Fruit fly (Drosophila melanogaster) whole organism, embryonic: ENCODE data around the gene alpha-Est8.

Source experiments
- Aef1 ChIP-seq: fragments of 200-800 bp; sonication (Bioruptor generic); IDR thresholded peaks from 3 replicates; pipeline ENCODE4 v1.3.6; 2022; ENCODE audit warnings: missing biosample characterization, missing genetic modification characterization
- Asciz ChIP-seq: fragments of 200-800 bp; sonication (Bioruptor generic); optimal IDR thresholded peaks from 2 replicates; lab custom pipeline; 2017; ENCODE audit warnings: missing biosample characterization, mild to moderate bottlenecking, missing genetic modification characterization, missing genetic modification reagents
- Bdp1 ChIP-seq: fragments of 200-800 bp; sonication (Bioruptor generic); optimal IDR thresholded peaks from 3 replicates; lab custom pipeline; 2016; ENCODE audit warnings: missing biosample characterization, missing genetic modification characterization
- Bgb ChIP-seq: fragments of 200-800 bp; sonication (Bioruptor generic); IDR thresholded peaks from 2 replicates; pipeline ENCODE4 v1.3.6; 2022; ENCODE audit warnings: missing biosample characterization, missing genetic modification characterization; ENCODE audit not compliant: partially characterized antibody
- CG11398 ChIP-seq: fragments of 200-800 bp; sonication (Bioruptor generic); optimal IDR thresholded peaks from 2 replicates; lab custom pipeline; 2016; ENCODE audit warnings: missing biosample characterization, missing genetic modification characterization
- CG12104 ChIP-seq: fragments of 200-800 bp; sonication (Bioruptor generic); optimal IDR thresholded peaks from 3 replicates; lab custom pipeline; 2016; ENCODE audit warnings: missing biosample characterization, missing genetic modification characterization
- CG14014 ChIP-seq: fragments of 200-800 bp; sonication (Bioruptor generic); IDR thresholded peaks from 2 replicates; pipeline ENCODE4 v1.3.6; 2022; ENCODE audit warnings: missing biosample characterization, missing genetic modification characterization
- CG16863 ChIP-seq: fragments of 200-800 bp; sonication (Bioruptor generic); optimal IDR thresholded peaks from 3 replicates; lab custom pipeline; 2016; ENCODE audit warnings: missing biosample characterization, missing genetic modification characterization
- CG2712 ChIP-seq: fragments of 200-800 bp; optimal IDR thresholded peaks from 3 replicates; lab custom pipeline; 2019; ENCODE audit warnings: missing biosample characterization, mild to moderate bottlenecking, missing genetic modification characterization, moderate library complexity
- CG33557 ChIP-seq: fragments of 200-800 bp; sonication (Bioruptor generic); optimal IDR thresholded peaks from 2 replicates; lab custom pipeline; 2019; ENCODE audit warnings: missing biosample characterization, mild to moderate bottlenecking, missing genetic modification characterization, moderate library complexity
- CG34376 ChIP-seq: fragments of 200-800 bp; sonication (Bioruptor generic); optimal IDR thresholded peaks from 2 replicates; lab custom pipeline; 2018; ENCODE audit warnings: missing biosample characterization, mild to moderate bottlenecking, missing genetic modification characterization
- CG3726 ChIP-seq: fragments of 200-800 bp; sonication (Bioruptor generic); IDR thresholded peaks from 3 replicates; pipeline ENCODE4, ENCODE4 v1.3.6; 2022; ENCODE audit warnings: missing biosample characterization, missing genetic modification characterization
- CG4360 ChIP-seq: fragments of 200-800 bp; sonication (Bioruptor generic); IDR thresholded peaks from 2 replicates; pipeline ENCODE4 v1.3.6; 2022; ENCODE audit warnings: missing biosample characterization, missing genetic modification characterization
- CG6175 ChIP-seq: fragments of 200-800 bp; sonication (Bioruptor generic); IDR thresholded peaks from 3 replicates; pipeline ENCODE4 v1.3.6; 2022; ENCODE audit warnings: missing biosample characterization, missing genetic modification characterization
- CG6765 ChIP-seq: fragments of 200-800 bp; sonication (Bioruptor generic); optimal IDR thresholded peaks from 3 replicates; lab custom pipeline; 2017; ENCODE audit warnings: missing biosample characterization, mild to moderate bottlenecking, missing genetic modification characterization
- CG6791 ChIP-seq: fragments of 200-800 bp; sonication (Bioruptor generic); IDR thresholded peaks from 3 replicates; pipeline ENCODE4 v1.3.6; 2022; ENCODE audit warnings: missing biosample characterization, missing genetic modification characterization; ENCODE audit not compliant: partially characterized antibody
- CG8924 ChIP-seq: fragments of 200-800 bp; optimal IDR thresholded peaks from 3 replicates; lab custom pipeline; 2019; ENCODE audit warnings: missing biosample characterization, mild to moderate bottlenecking, missing genetic modification characterization, moderate library complexity
- CG9727 ChIP-seq: fragments of 200-800 bp; sonication (Bioruptor generic); optimal IDR thresholded peaks from 3 replicates; lab custom pipeline; 2017; ENCODE audit warnings: missing biosample characterization, mild to moderate bottlenecking, missing genetic modification characterization
- Dek ChIP-seq: fragments of 200-800 bp; sonication (Bioruptor generic); optimal IDR thresholded peaks from 3 replicates; lab custom pipeline; 2019; ENCODE audit warnings: missing biosample characterization, mild to moderate bottlenecking, missing genetic modification characterization, moderate library complexity
- Drgx ChIP-seq: fragments of 200-800 bp; sonication (Bioruptor generic); IDR thresholded peaks from 2 replicates; pipeline ENCODE4 v1.3.6; 2022; ENCODE audit warnings: missing biosample characterization, missing genetic modification characterization
- Fer1 ChIP-seq: fragments of 200-800 bp; sonication (Bioruptor generic); optimal IDR thresholded peaks from 2 replicates; lab custom pipeline; 2017; ENCODE audit warnings: missing biosample characterization, mild to moderate bottlenecking, missing genetic modification characterization
- Gsc ChIP-seq: fragments of 200-800 bp; sonication (Bioruptor generic); IDR thresholded peaks from 2 replicates; pipeline ENCODE4 v1.3.6; 2022; ENCODE audit warnings: missing biosample characterization, missing genetic modification characterization
- HLH4C ChIP-seq: fragments of 200-800 bp; sonication (Bioruptor generic); IDR thresholded peaks from 3 replicates; pipeline ENCODE4 v1.3.6; 2022; ENCODE audit warnings: missing biosample characterization, missing genetic modification characterization; ENCODE audit not compliant: partially characterized antibody
- HmgD ChIP-seq: fragments of 200-800 bp; sonication (Bioruptor generic); optimal IDR thresholded peaks from 3 replicates; lab custom pipeline; 2016; ENCODE audit warnings: missing biosample characterization, missing genetic modification characterization
- Hmx ChIP-seq: fragments of 200-800 bp; sonication (Bioruptor generic); optimal IDR thresholded peaks from 2 replicates; lab custom pipeline; 2016; ENCODE audit warnings: missing biosample characterization, missing genetic modification characterization
- Hr3 ChIP-seq: fragments of 200-800 bp; sonication (Bioruptor generic); optimal IDR thresholded peaks from 3 replicates; lab custom pipeline; 2016; ENCODE audit warnings: missing biosample characterization, missing genetic modification characterization
- MTF-1 ChIP-seq: fragments of 200-800 bp; sonication (Bioruptor generic); optimal IDR thresholded peaks from 2 replicates; lab custom pipeline; 2018; ENCODE audit warnings: missing biosample characterization, mild to moderate bottlenecking, missing genetic modification characterization, borderline replicate concordance
- Med ChIP-seq: fragments of 200-800 bp; sonication (Bioruptor generic); peaks from one replicate; lab custom pipeline; 2016; ENCODE audit warnings: missing biosample characterization, missing genetic modification characterization, mild to moderate bottlenecking, inconsistent platforms, moderate library complexity
- NfI ChIP-seq: fragments of 200-800 bp; sonication (Bioruptor generic); optimal IDR thresholded peaks from 3 replicates; lab custom pipeline; 2018; ENCODE audit warnings: missing biosample characterization, mild to moderate bottlenecking, missing genetic modification characterization, moderate library complexity
- Optix ChIP-seq: fragments of 200-800 bp; sonication (Bioruptor generic); IDR thresholded peaks from 3 replicates; pipeline ENCODE4 v1.3.6; 2022; ENCODE audit warnings: missing biosample characterization, missing genetic modification characterization
- Rx ChIP-seq: fragments of 200-800 bp; sonication (Bioruptor generic); IDR thresholded peaks from 2 replicates; pipeline ENCODE4 v1.3.6; 2022; ENCODE audit warnings: missing biosample characterization, missing genetic modification characterization
- Taf1 ChIP-seq: fragments of 200-800 bp; sonication (Bioruptor generic); IDR thresholded peaks from 2 replicates; pipeline ENCODE4 v1.3.6; 2022; ENCODE audit warnings: missing biosample characterization, missing genetic modification characterization
- Xbp1 ChIP-seq: fragments of 200-800 bp; sonication (Bioruptor generic); optimal IDR thresholded peaks from 3 replicates; lab custom pipeline; 2016; ENCODE audit warnings: missing biosample characterization, mild to moderate bottlenecking, missing genetic modification characterization
- ab ChIP-seq: fragments of 200-800 bp; sonication (Bioruptor generic); optimal IDR thresholded peaks from 2 replicates; lab custom pipeline; 2016; ENCODE audit warnings: missing biosample characterization, missing genetic modification characterization
- ac ChIP-seq: fragments of 200-800 bp; sonication (Bioruptor generic); optimal IDR thresholded peaks from 3 replicates; lab custom pipeline; 2017; ENCODE audit warnings: missing biosample characterization, mild to moderate bottlenecking, missing genetic modification characterization
- ase ChIP-seq: fragments of 200-800 bp; sonication (Bioruptor generic); IDR thresholded peaks from 3 replicates; pipeline ENCODE4 v1.3.6; 2022; ENCODE audit warnings: missing biosample characterization, missing genetic modification characterization
- chif ChIP-seq, 2 experiments: fragments of 200-800 bp; sonication (Bioruptor generic); optimal IDR thresholded peaks; 3 replicates each; lab custom pipeline; 2016; ENCODE audit warnings: missing biosample characterization in 2 of 2, missing genetic modification characterization in 2 of 2
- dimm ChIP-seq: fragments of 200-800 bp; sonication (Bioruptor generic); IDR thresholded peaks from 2 replicates; pipeline ENCODE4 v1.3.6; 2022; ENCODE audit warnings: missing biosample characterization, missing genetic modification characterization
- eve ChIP-seq, 2 experiments: fragments of >200 bp; optimal IDR thresholded peaks; 2 replicates each; lab custom pipeline; 2017; ENCODE audit warnings: missing biosample characterization in 2 of 2, missing genetic modification characterization in 2 of 2
- ewg ChIP-seq: fragments of 200-800 bp; sonication (Bioruptor generic); optimal IDR thresholded peaks from 3 replicates; lab custom pipeline; 2017; ENCODE audit warnings: mild to moderate bottlenecking, missing biosample characterization, missing genetic modification reagents, missing genetic modification characterization
- gce ChIP-seq: fragments of 200-800 bp; sonication (Bioruptor generic); IDR thresholded peaks from 3 replicates; pipeline ENCODE4 v1.3.6; 2022; ENCODE audit warnings: missing biosample characterization, missing genetic modification characterization
- insv ChIP-seq, 2 experiments: fragments of 200-800 bp; sonication (Bioruptor generic); optimal IDR thresholded peaks; 3 replicates each; lab custom pipeline; 2016 to 2018; ENCODE audit warnings: missing biosample characterization in 2 of 2, missing genetic modification characterization in 2 of 2
- odd ChIP-seq: fragments of 200-800 bp; sonication (Bioruptor generic); optimal IDR thresholded peaks from 2 replicates; lab custom pipeline; 2017; ENCODE audit warnings: missing biosample characterization, mild to moderate bottlenecking, missing genetic modification characterization
- pnt ChIP-seq: fragments of 200-800 bp; sonication (Bioruptor generic); optimal IDR thresholded peaks from 3 replicates; lab custom pipeline; 2016; ENCODE audit warnings: missing biosample characterization, missing genetic modification characterization
- psq ChIP-seq: fragments of 200-800 bp; sonication (Bioruptor generic); optimal IDR thresholded peaks from 2 replicates; lab custom pipeline; 2017; ENCODE audit warnings: missing biosample characterization, missing genetic modification characterization
- row ChIP-seq: fragments of 200-800 bp; sonication (Bioruptor generic); IDR thresholded peaks from 3 replicates; pipeline ENCODE4 v1.3.6; 2022; ENCODE audit warnings: missing biosample characterization, missing genetic modification characterization
- sens ChIP-seq: fragments of 200-800 bp; sonication (Bioruptor generic); peaks from one replicate; lab custom pipeline; 2016; ENCODE audit warnings: missing biosample characterization, missing genetic modification characterization
- sob ChIP-seq: fragments of 200-800 bp; sonication (Bioruptor generic); IDR thresholded peaks from 2 replicates; pipeline ENCODE4 v1.3.6; 2022; ENCODE audit warnings: missing biosample characterization, missing genetic modification characterization
- tin ChIP-seq: fragments of 200-800 bp; sonication (Bioruptor generic); optimal IDR thresholded peaks from 3 replicates; lab custom pipeline; 2016; ENCODE audit warnings: missing biosample characterization, missing genetic modification characterization
- z ChIP-seq: fragments of 200-800 bp; sonication (Bioruptor generic); IDR thresholded peaks from 3 replicates; pipeline ENCODE4 v1.3.6; 2022; ENCODE audit warnings: missing biosample characterization, missing genetic modification characterization

The alpha-Est8 gene

DNA sequence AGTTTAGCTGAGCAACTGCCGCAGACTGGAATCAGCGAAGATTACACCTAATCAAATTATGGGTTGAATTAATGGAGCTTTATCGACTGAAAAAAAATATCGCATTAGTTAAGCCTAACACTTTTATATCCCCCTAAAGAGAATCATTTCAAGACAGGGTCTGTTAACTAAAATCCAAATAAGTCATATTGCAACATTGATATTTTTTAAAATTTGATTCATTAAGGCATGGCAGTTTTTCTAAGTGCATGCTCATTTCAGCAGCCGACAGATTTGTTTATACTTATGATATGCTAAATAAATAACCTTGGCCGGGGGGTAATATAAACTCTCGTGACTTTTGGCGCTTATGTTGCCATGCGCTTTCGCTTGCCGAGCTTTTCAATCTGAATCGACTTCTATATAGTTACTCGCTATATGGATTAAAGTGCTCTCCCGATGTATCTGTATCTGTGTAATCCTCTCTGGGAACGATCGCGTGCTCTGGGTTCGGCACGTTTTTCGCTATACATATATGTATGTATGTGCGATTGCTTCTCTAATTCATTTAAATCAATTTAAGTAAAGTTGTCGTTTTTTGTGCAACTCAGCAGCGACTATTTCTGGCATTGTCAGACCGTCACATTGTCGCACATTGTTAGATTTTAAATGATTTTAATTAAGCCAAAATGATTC is 9.0 kb downstream of the alpha-Est8 start (continued):
- TF ChIP-seq pnt (GFP tag; lab: Kevin White, UChicago) (peak; percentile 74), chif (GFP tag; optimal IDR thresholded peaks at IDR 0.05; lab: Kevin White, UChicago) (peak in 1 of 2 experiments; percentile 84), insv (GFP tag; optimal IDR thresholded peaks at IDR 0.05; lab: Kevin White, UChicago) (no peak), gce (GFP tag; lab: Robert Waterston, UW) (no peak; the same call in 2 of the 3 replicates), Optix (GFP tag; lab: Robert Waterston, UW) (no peak), dimm (GFP tag; lab: Robert Waterston, UW) (0 out of 2 replicates have a peak, but pooled peaks have one; percentile 6), Taf1 (GFP tag; lab: Robert Waterston, UW) (peak; percentile 84), Drgx (GFP tag; lab: Robert Waterston, UW) (no peak; the same call in 1 of the 2 replicates), Med (GFP tag; lab: Kevin White, UChicago) (peak; percentile 99), CG8924 (peak; percentile 79), Hmx (peak; percentile 74), Gsc (GFP tag; lab: Robert Waterston, UW) (no peak), psq (GFP tag; lab: Kevin White, UChicago) (peak; percentile 7), CG4360 (GFP tag; lab: Robert Waterston, UW) (no peak), Fer1 (GFP tag; lab: Kevin White, UChicago) (peak; percentile 88), CG6765 (GFP tag; lab: Kevin White, UChicago) (peak; percentile 59), tin (GFP tag; lab: Kevin White, UChicago) (peak; percentile 52), odd (GFP tag; lab: Kevin White, UChicago) (peak; percentile 55), sens (GFP tag; lab: Kevin White, UChicago) (peak; percentile 92), eve (GFP tag; optimal IDR thresholded peaks at IDR 0.05; lab: Kevin White, UChicago) (peak in 1 of 2 experiments; percentile 24), Asciz (peak; percentile 19), NfI (GFP tag; lab: Kevin White, UChicago) (peak; percentile 83), Bgb (no peak), CG33557 (GFP tag; lab: Kevin White, UChicago) (no peak), Rx (GFP tag; lab: Robert Waterston, UW) (no peak), ac (GFP tag; lab: Kevin White, UChicago) (no peak), ase (GFP tag; lab: Robert Waterston, UW) (no peak; the same call in 1 of the 3 replicates), HmgD (peak; percentile 34), Dek (tag; lab: Kevin White, UChicago) (peak; percentile 83), CG16863 (GFP tag; lab: Kevin White, UChicago) (peak; percentile 42), CG14014 (peak; percentile 91), CG11398 (peak; percentile 73), ab (GFP tag; lab: Kevin White, UChicago) (peak; percentile 78), CG6175 (GFP tag; lab: Robert Waterston, UW) (peak; percentile 85), Aef1 (peak; percentile 82), Bdp1 (GFP tag; lab: Kevin White, UChicago) (peak; percentile 70), CG9727 (GFP tag; lab: Kevin White, UChicago) (peak; percentile 89), z (no peak), CG6791 (GFP tag; lab: Robert Waterston, UW) (no peak), ewg (GFP tag; lab: Kevin White, UChicago) (no peak), CG34376 (GFP tag; lab: Kevin White, UChicago) (peak; percentile 60), CG3726 (GFP tag; lab: Robert Waterston, UW) (peak; percentile 64; the same call in 1 of the 3 replicates), Xbp1 (GFP tag; lab: Kevin White, UChicago) (peak; percentile 74), CG12104 (GFP tag; lab: Kevin White, UChicago) (peak; percentile 53), MTF-1 (peak; percentile 12), Hr3 (peak; percentile 62), sob (GFP tag; lab: Robert Waterston, UW) (peak; percentile 90), HLH4C (GFP tag; lab: Robert Waterston, UW) (no peak), CG2712 (peak; percentile 55), row (GFP tag; lab: Robert Waterston, UW) (peak; percentile 86)
